Worm (Caenorhabditis elegans) whole organism, L3 larva: ENCODE results near the gene slcf-1.

Experiments
- R02D3.7 ChIP-seq: fragments of 150-350 bp; optimal IDR thresholded peaks from 2 replicates; lab custom pipeline; 2014; ENCODE audit warnings: missing biosample characterization, missing genetic modification characterization
- ZK546.5 ChIP-seq: sonication (generic microtip); optimal IDR thresholded peaks from 2 replicates; lab custom pipeline; 2017; ENCODE audit warnings: missing biosample characterization, missing genetic modification characterization
- aly-2 ChIP-seq: fragments of 150-350 bp; optimal IDR thresholded peaks from 2 replicates; lab custom pipeline; 2014; ENCODE audit warnings: missing biosample characterization, missing genetic modification characterization
- ama-1 ChIP-seq: fragments of 150-350 bp; optimal IDR thresholded peaks from 2 replicates; lab custom pipeline; 2018
- ceh-16 ChIP-seq: sonication (generic microtip); optimal IDR thresholded peaks from 2 replicates; lab custom pipeline; 2017; ENCODE audit warnings: missing biosample characterization, missing genetic modification characterization
- ceh-28 ChIP-seq: fragments of 150-350 bp; optimal IDR thresholded peaks from 2 replicates; lab custom pipeline; 2014; ENCODE audit warnings: missing biosample characterization, missing genetic modification reagents, missing genetic modification characterization
- ceh-82 ChIP-seq: fragments of 150-350 bp; optimal IDR thresholded peaks from 2 replicates; lab custom pipeline; 2014; ENCODE audit warnings: missing biosample characterization, missing genetic modification characterization
- ceh-9 ChIP-seq: sonication (generic microtip); optimal IDR thresholded peaks from 2 replicates; lab custom pipeline; 2018; ENCODE audit warnings: missing biosample characterization, missing genetic modification characterization
- daf-12 ChIP-seq: fragments of 150-350 bp; optimal IDR thresholded peaks from 2 replicates; lab custom pipeline; 2014; ENCODE audit warnings: missing biosample characterization, missing genetic modification reagents, missing genetic modification characterization
- egl-27 ChIP-seq: sonication (generic microtip); optimal IDR thresholded peaks from 4 replicates; lab custom pipeline; 2017; ENCODE audit warnings: missing biosample characterization, missing genetic modification reagents, missing genetic modification characterization
- egl-5 ChIP-seq: fragments of 150-350 bp; optimal IDR thresholded peaks from 2 replicates; lab custom pipeline; 2017; ENCODE audit warnings: missing biosample characterization, missing genetic modification reagents, missing genetic modification characterization, inconsistent platforms
- elt-1 ChIP-seq: fragments of 150-350 bp; optimal IDR thresholded peaks from 2 replicates; lab custom pipeline; 2014; ENCODE audit warnings: missing biosample characterization, missing genetic modification characterization
- elt-2 ChIP-seq: sonication (generic microtip); optimal IDR thresholded peaks from 2 replicates; lab custom pipeline; 2016; ENCODE audit warnings: missing genetic modification reagents, mild to moderate bottlenecking, missing genetic modification characterization, missing compliant biosample characterization
- elt-3 ChIP-seq, 3 experiments: fragments of 150-350 bp in 1 of 3; sonication (generic microtip) in 2 of 3; optimal IDR thresholded peaks; 2 replicates in 2 of 3; 4 replicates in 1 of 3; lab custom pipeline; 2014 to 2017; ENCODE audit warnings: missing biosample characterization in 3 of 3, missing genetic modification characterization in 3 of 3
- eor-1 ChIP-seq, 2 experiments: fragments of 150-350 bp; optimal IDR thresholded peaks; 2 replicates each; lab custom pipeline; 2014 to 2018; ENCODE audit warnings: missing biosample characterization in 2 of 2, missing genetic modification characterization in 2 of 2
- fkh-10 ChIP-seq: sonication (generic microtip); optimal IDR thresholded peaks from 2 replicates; lab custom pipeline; 2017; ENCODE audit warnings: missing biosample characterization, missing genetic modification reagents, missing genetic modification characterization
- fkh-2 ChIP-seq: fragments of 150-350 bp; optimal IDR thresholded peaks from 2 replicates; lab custom pipeline; 2014; ENCODE audit warnings: missing biosample characterization, missing genetic modification reagents, missing genetic modification characterization
- fos-1 ChIP-seq: fragments of 150-350 bp; optimal IDR thresholded peaks from 2 replicates; lab custom pipeline; 2014; ENCODE audit warnings: missing biosample characterization, missing genetic modification characterization
- hmg-11 ChIP-seq: sonication (generic microtip); optimal IDR thresholded peaks from 2 replicates; lab custom pipeline; 2016; ENCODE audit warnings: missing genetic modification characterization, missing compliant biosample characterization
- jun-1 ChIP-seq: fragments of 150-350 bp; optimal IDR thresholded peaks from 2 replicates; lab custom pipeline; 2014; ENCODE audit warnings: missing biosample characterization, missing genetic modification reagents, missing genetic modification characterization
- lin-15B ChIP-seq: fragments of 150-350 bp; optimal IDR thresholded peaks from 2 replicates; lab custom pipeline; 2014; ENCODE audit warnings: missing biosample characterization, missing genetic modification characterization
- lin-39 ChIP-seq: fragments of 150-350 bp; optimal IDR thresholded peaks from 2 replicates; lab custom pipeline; 2018; ENCODE audit warnings: missing biosample characterization, missing genetic modification reagents, missing genetic modification characterization
- lsy-12 ChIP-seq: sonication (generic microtip); optimal IDR thresholded peaks from 2 replicates; lab custom pipeline; 2016; ENCODE audit warnings: mild to moderate bottlenecking, missing genetic modification characterization, missing compliant biosample characterization
- mdl-1 ChIP-seq: fragments of 150-350 bp; optimal IDR thresholded peaks from 2 replicates; lab custom pipeline; 2014; ENCODE audit warnings: missing biosample characterization, missing genetic modification characterization
- mml-1 ChIP-seq: fragments of 150-350 bp; sonication (generic microtip); optimal IDR thresholded peaks from 3 replicates; lab custom pipeline; 2014; ENCODE audit warnings: missing biosample characterization, missing genetic modification characterization
- nfya-1 ChIP-seq: sonication (generic microtip); optimal IDR thresholded peaks from 2 replicates; lab custom pipeline; 2017; ENCODE audit warnings: missing genetic modification characterization, mild to moderate bottlenecking, missing compliant biosample characterization, antibody characterized with exemption, moderate library complexity; ENCODE audit not compliant: insufficient read depth
- nhr-11 ChIP-seq: fragments of 150-350 bp; optimal IDR thresholded peaks from 2 replicates; lab custom pipeline; 2014; ENCODE audit warnings: missing biosample characterization, missing genetic modification characterization
- nhr-12 ChIP-seq: fragments of 150-350 bp; optimal IDR thresholded peaks from 2 replicates; lab custom pipeline; 2014; ENCODE audit warnings: missing biosample characterization, missing genetic modification characterization
- nhr-23 ChIP-seq: fragments of 150-350 bp; optimal IDR thresholded peaks from 2 replicates; lab custom pipeline; 2014; ENCODE audit warnings: missing biosample characterization, missing genetic modification reagents, missing genetic modification characterization
- nhr-237 ChIP-seq: fragments of 150-350 bp; optimal IDR thresholded peaks from 2 replicates; lab custom pipeline; 2014; ENCODE audit warnings: missing biosample characterization, missing genetic modification characterization
- nhr-25 ChIP-seq: sonication (generic microtip); optimal IDR thresholded peaks from 2 replicates; lab custom pipeline; 2017; ENCODE audit warnings: missing biosample characterization, missing genetic modification characterization
- nhr-28 ChIP-seq: fragments of 150-350 bp; optimal IDR thresholded peaks from 2 replicates; lab custom pipeline; 2014; ENCODE audit warnings: missing biosample characterization, missing genetic modification characterization
- nhr-43 ChIP-seq: sonication (generic microtip); optimal IDR thresholded peaks from 2 replicates; lab custom pipeline; 2016; ENCODE audit warnings: mild to moderate bottlenecking, missing genetic modification characterization, missing compliant biosample characterization; ENCODE audit not compliant: poor library complexity, severe bottlenecking
- nhr-67 ChIP-seq: fragments of 150-350 bp; optimal IDR thresholded peaks from 2 replicates; lab custom pipeline; 2014; ENCODE audit warnings: missing biosample characterization, missing genetic modification characterization
- nhr-76 ChIP-seq: fragments of 150-350 bp; sonication (generic microtip); optimal IDR thresholded peaks from 5 replicates; lab custom pipeline; 2014; ENCODE audit warnings: missing biosample characterization, missing genetic modification characterization
- nhr-77 ChIP-seq: fragments of 150-350 bp; optimal IDR thresholded peaks from 2 replicates; lab custom pipeline; 2014; ENCODE audit warnings: missing biosample characterization, missing genetic modification characterization
- pha-4 ChIP-seq: fragments of 150-350 bp; optimal IDR thresholded peaks from 2 replicates; lab custom pipeline; 2014; ENCODE audit warnings: missing biosample characterization, missing genetic modification reagents, missing genetic modification characterization
- pqm-1 ChIP-seq: fragments of 150-350 bp; optimal IDR thresholded peaks from 2 replicates; lab custom pipeline; 2017; ENCODE audit warnings: missing biosample characterization, missing genetic modification characterization, inconsistent platforms
- sea-2 ChIP-seq: fragments of 150-350 bp; sonication (generic microtip); optimal IDR thresholded peaks from 4 replicates; lab custom pipeline; 2014; ENCODE audit warnings: missing biosample characterization, missing genetic modification reagents, missing genetic modification characterization
- skn-1 ChIP-seq: fragments of 150-350 bp; optimal IDR thresholded peaks from 2 replicates; lab custom pipeline; 2014; ENCODE audit warnings: missing biosample characterization, missing genetic modification characterization
- snpc-4 ChIP-seq: fragments of 150-350 bp; optimal IDR thresholded peaks from 2 replicates; lab custom pipeline; 2014; ENCODE audit warnings: missing biosample characterization, missing genetic modification characterization
- tbx-2 ChIP-seq: sonication (generic microtip); optimal IDR thresholded peaks from 2 replicates; lab custom pipeline; 2016; ENCODE audit warnings: mild to moderate bottlenecking, missing genetic modification characterization, missing compliant biosample characterization
- unc-39 ChIP-seq: sonication (generic microtip); optimal IDR thresholded peaks from 4 replicates; lab custom pipeline; 2017; ENCODE audit warnings: missing biosample characterization, missing genetic modification characterization
- unc-62 ChIP-seq: fragments of 150-350 bp; sonication (generic microtip); optimal IDR thresholded peaks from 4 replicates; lab custom pipeline; 2014; ENCODE audit warnings: missing biosample characterization, missing genetic modification reagents, missing genetic modification characterization
- zag-1 ChIP-seq: fragments of 150-350 bp; optimal IDR thresholded peaks from 2 replicates; lab custom pipeline; 2014; ENCODE audit warnings: missing biosample characterization, missing genetic modification characterization
- ztf-11 ChIP-seq: fragments of 150-350 bp; optimal IDR thresholded peaks from 2 replicates; lab custom pipeline; 2014; ENCODE audit warnings: missing biosample characterization, missing genetic modification characterization
- ztf-4 ChIP-seq: fragments of 150-350 bp; optimal IDR thresholded peaks from 2 replicates; lab custom pipeline; 2014; ENCODE audit warnings: missing biosample characterization, missing genetic modification characterization

Gene slcf-1

ce11 chrX:10568385-10569149 is 39.5 kb downstream of the slcf-1 start:
- TF ChIP-seq nhr-28 (tag; lab: Kevin White, UChicago): no peak
- peak; percentile 90 for TF ChIP-seq nhr-43
- TF ChIP-seq elt-1 (tag; lab: Kevin White, UChicago): peak; percentile 80
- TF ChIP-seq eor-1 (tag; optimal IDR thresholded peaks at IDR 0.05; lab: Kevin White, UChicago): peak in 1 of 2 experiments; percentile 43
- peak; percentile 98 for TF ChIP-seq ceh-28 (tag; lab: Kevin White, UChicago)
- TF ChIP-seq nhr-67 (tag; lab: Kevin White, UChicago): peak; percentile 47
- TF ChIP-seq nhr-23 (tag; lab: Kevin White, UChicago): peak; percentile 94
- peak; percentile 73 for TF ChIP-seq pqm-1 (tag; lab: Kevin White, UChicago)
- peak; percentile 84 for TF ChIP-seq jun-1 (tag; lab: Kevin White, UChicago)
- TF ChIP-seq pha-4: peak; percentile 98
- peak; percentile 86 for TF ChIP-seq ceh-82 (tag; lab: Kevin White, UChicago)
- peak; percentile 79 for TF ChIP-seq ama-1 (lab: Kevin White, UChicago)
- no peak for TF ChIP-seq nhr-12
- peak; percentile 80 for TF ChIP-seq snpc-4
- TF ChIP-seq zag-1: peak; percentile 77
- TF ChIP-seq nhr-76 (tag; lab: Kevin White, UChicago): no peak
- TF ChIP-seq elt-2 (tag; lab: Kevin White, UChicago): peak; percentile 91
- TF ChIP-seq R02D3.7 (tag; lab: Kevin White, UChicago): peak; percentile 80
- peak; percentile 80 for TF ChIP-seq fkh-10 (GFP tag; lab: Kevin White, UChicago)
- peak; percentile 77 for TF ChIP-seq aly-2 (tag; lab: Kevin White, UChicago)
- TF ChIP-seq ztf-11 (tag; lab: Kevin White, UChicago): peak; percentile 31
- no peak for TF ChIP-seq ztf-4 (tag; lab: Kevin White, UChicago)
- TF ChIP-seq unc-62 (GFP tag; lab: Kevin White, UChicago): peak; percentile 61
- no peak for TF ChIP-seq nhr-237
- peak; percentile 93 for TF ChIP-seq lsy-12 (tag; lab: Kevin White, UChicago)
- TF ChIP-seq mdl-1 (tag; lab: Kevin White, UChicago): peak; percentile 96
- TF ChIP-seq fkh-2 (tag; lab: Kevin White, UChicago): no peak
- no peak for TF ChIP-seq ceh-16 (tag; lab: Kevin White, UChicago)
- peak; percentile 90 for TF ChIP-seq lin-15B (tag; lab: Kevin White, UChicago)
- no peak for TF ChIP-seq mml-1 (tag; lab: Kevin White, UChicago)
- peak; percentile 94 for TF ChIP-seq nhr-25 (tag; lab: Kevin White, UChicago)
- peak; percentile 71 for TF ChIP-seq nhr-77 (tag; lab: Kevin White, UChicago)
- TF ChIP-seq hmg-11 (tag; lab: Kevin White, UChicago): peak; percentile 100
- TF ChIP-seq unc-39 (tag; lab: Kevin White, UChicago): no peak
- peak; percentile 94 for TF ChIP-seq tbx-2
- TF ChIP-seq nfya-1 (tag; lab: Kevin White, UChicago): peak; percentile 94
- peak; percentile 72 for TF ChIP-seq nhr-11 (tag; lab: Kevin White, UChicago)
- no peak for TF ChIP-seq ceh-9 (tag; lab: Kevin White, UChicago)
- peak; percentile 13 for TF ChIP-seq daf-12 (tag; lab: Kevin White, UChicago)
- peak; percentile 78 for TF ChIP-seq skn-1 (tag; lab: Kevin White, UChicago)
- peak; percentile 93 for TF ChIP-seq lin-39
- peak; percentile 86 for TF ChIP-seq egl-5
- peak; percentile 39 for TF ChIP-seq fos-1 (tag; lab: Kevin White, UChicago)
- TF ChIP-seq sea-2 (GFP tag; lab: Kevin White, UChicago): peak; percentile 98
- peak in 1 of 3 experiments; percentile 59 for TF ChIP-seq elt-3 (tag; optimal IDR thresholded peaks at IDR 0.05; lab: Kevin White, UChicago)
- TF ChIP-seq ZK546.5 (tag; lab: Kevin White, UChicago): no peak
- TF ChIP-seq egl-27: peak; percentile 63
